Worm (Caenorhabditis elegans): ENCODE measurements around the gene vps-60.

vps-60 gene

ce11 chrV:8603272-8603671 lies 2.7 kb downstream of the vps-60 start, which contains the start of gene F41E6.5:
Gene F41E6.5, plus strand, starts transcription at chrV:8603480.
- TF ChIP-seq pqm-1 (tag; optimal IDR thresholded peaks at IDR 0.05) (peak; percentile 54), sdz-12 (GFP tag; optimal IDR thresholded peaks at IDR 0.05) (no peak), fos-1 (tag; optimal IDR thresholded peaks at IDR 0.05) (no peak), zip-11 (GFP tag; IDR thresholded peaks at IDR 0.05) (no peak), daf-12 (tag; optimal IDR thresholded peaks at IDR 0.05) (no peak), duxl-1 (tag; optimal IDR thresholded peaks at IDR 0.05; ENCODE audit: poor library complexity) (no peak), vab-7 (GFP tag; IDR thresholded peaks at IDR 0.05) (no peak), zfp-2 (tag; optimal IDR thresholded peaks at IDR 0.05) (no peak), tag-97 (GFP tag; IDR thresholded peaks at IDR 0.05) (no peak), F49E8.2 (tag; optimal IDR thresholded peaks at IDR 0.05; ENCODE audit: borderline replicate concordance) (no peak), spr-3 (GFP tag; optimal IDR thresholded peaks at IDR 0.05) (no peak), nhr-25 (tag; optimal IDR thresholded peaks at IDR 0.05; ENCODE audit: borderline replicate concordance, insufficient read depth) (no peak), php-3 (GFP tag; IDR thresholded peaks at IDR 0.05) (no peak), ceh-44 (GFP tag; IDR thresholded peaks at IDR 0.05) (no peak), T20F7.1 (GFP tag; optimal IDR thresholded peaks at IDR 0.05) (no peak), ceh-32 (tag; optimal IDR thresholded peaks at IDR 0.05; ENCODE audit: poor library complexity) (no peak), mes-2 (tag; optimal IDR thresholded peaks at IDR 0.05; ENCODE audit: poor library complexity, severe bottlenecking) (no peak), ZK546.5 (tag; optimal IDR thresholded peaks at IDR 0.05) (no peak), ceh-20 (GFP tag; IDR thresholded peaks at IDR 0.05) (no peak), T26A8.4 (GFP tag; IDR thresholded peaks at IDR 0.05) (no peak), dmd-6 (GFP tag; IDR thresholded peaks at IDR 0.05) (peak; percentile 65), cey-2 (tag; optimal IDR thresholded peaks at IDR 0.05; ENCODE audit: borderline replicate concordance, insufficient read depth) (no peak), R02D3.7 (tag; optimal IDR thresholded peaks at IDR 0.05) (no peak), egl-43 (GFP tag; IDR thresholded peaks at IDR 0.05) (no peak), lin-39 (tag; optimal IDR thresholded peaks at IDR 0.05) (no peak), unc-130 (GFP tag; optimal IDR thresholded peaks at IDR 0.05) (no peak), ceh-62 (tag; optimal IDR thresholded peaks at IDR 0.05) (no peak), nhr-11 (tag; optimal IDR thresholded peaks at IDR 0.05) (no peak), unc-62 (GFP tag; optimal IDR thresholded peaks at IDR 0.05 in 1 of 2) (no peak), unc-62 (tag; optimal IDR thresholded peaks at IDR 0.05) (no peak), nhr-28 (tag; optimal IDR thresholded peaks at IDR 0.05) (peak; percentile 74), set-16 (GFP tag; IDR thresholded peaks at IDR 0.05) (no peak), lin-1 (GFP tag; IDR thresholded peaks at IDR 0.05) (no peak), ZK337.2 (GFP tag; IDR thresholded peaks at IDR 0.05) (no peak), dve-1 (tag; optimal IDR thresholded peaks at IDR 0.05; ENCODE audit: insufficient read depth) (peak; percentile 73), Y48G9A.11 (GFP tag; IDR thresholded peaks at IDR 0.05) (no peak), nhr-48 (tag; optimal IDR thresholded peaks at IDR 0.05) (no peak), nhr-77 (tag; optimal IDR thresholded peaks at IDR 0.05) (peak; percentile 59), F10B5.3 (tag; optimal IDR thresholded peaks at IDR 0.05) (no peak), lin-29 (GFP tag; IDR thresholded peaks at IDR 0.05) (no peak), ceh-28 (tag; optimal IDR thresholded peaks at IDR 0.05) (no peak), dmd-9 (GFP tag; IDR thresholded peaks at IDR 0.05) (no peak), ces-1 (GFP tag; optimal IDR thresholded peaks at IDR 0.05) (no peak), dmd-8 (GFP tag; IDR thresholded peaks at IDR 0.05) (no peak), dpl-1 (GFP tag; optimal IDR thresholded peaks at IDR 0.05) (no peak), F37D6.2 (tag; optimal IDR thresholded peaks at IDR 0.05) (no peak), zip-2 (tag; optimal IDR thresholded peaks at IDR 0.05) (no peak), lsy-2 (tag; optimal IDR thresholded peaks at IDR 0.05) (no peak), rbr-2 (tag; optimal IDR thresholded peaks at IDR 0.05) (no peak), madf-5 (GFP tag; IDR thresholded peaks at IDR 0.05) (no peak), saeg-2 (GFP tag; IDR thresholded peaks at IDR 0.05) (no peak), F44E2.7 (GFP tag; IDR thresholded peaks at IDR 0.05) (no peak)
